Fruit fly (Drosophila melanogaster): ENCODE data around the gene CG44329.

CG44329 gene

DNA sequence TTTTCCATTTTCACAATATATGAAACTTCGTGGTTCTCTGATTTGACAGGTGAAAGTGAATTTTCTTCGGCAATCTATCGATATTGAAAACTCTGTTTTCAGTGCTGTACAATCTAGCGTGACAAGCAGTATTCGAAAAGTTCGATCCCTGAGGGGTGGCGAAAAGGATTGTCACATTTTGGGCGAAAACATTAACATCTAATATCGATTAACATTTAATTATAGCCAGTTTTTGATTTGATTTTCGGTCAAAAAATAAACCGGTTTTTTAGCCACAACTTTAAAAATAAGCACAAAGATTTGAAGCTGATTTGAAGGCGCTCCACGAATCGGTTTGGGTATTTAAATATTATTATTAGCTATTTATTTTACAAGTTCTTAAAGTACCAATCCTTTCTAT lies at the start of gene CG44329:
Gene CG44329, minus strand, starts transcription at position 101 of the 400 bp plus-strand sequence.
- TF ChIP-seq Jra (GFP tag; optimal IDR thresholded peaks at IDR 0.05), result no peak
- no peak for TF ChIP-seq Mio (GFP tag; optimal IDR thresholded peaks at IDR 0.05)
- no peak for TF ChIP-seq CG9705 (GFP tag; optimal IDR thresholded peaks at IDR 0.05)
- TF ChIP-seq Hnf4 (GFP tag; optimal IDR thresholded peaks at IDR 0.05), result no peak
- TF ChIP-seq psq (GFP tag; optimal IDR thresholded peaks at IDR 0.05), result no peak
- TF ChIP-seq CrebA (GFP tag; optimal IDR thresholded peaks at IDR 0.05; ENCODE audit: borderline replicate concordance), result no peak

dm6 chrX:5853461-5853860 lies 40.7 kb upstream of the CG44329 start, which contains the start of gene CG43136:
CG43136 (plus strand) TSS chrX:5853761.
- TF ChIP-seq rgr (GFP tag; optimal IDR thresholded peaks at IDR 0.05) (no peak), N (GFP tag; optimal IDR thresholded peaks at IDR 0.05) (no peak), woc (GFP tag; optimal IDR thresholded peaks at IDR 0.05) (no peak), HLH106 (tag; optimal IDR thresholded peaks at IDR 0.05) (no peak)

- no peak for TF ChIP-seq Vsx2 (GFP tag; optimal IDR thresholded peaks at IDR 0.05; ENCODE audit: partially characterized antibody)
- TF ChIP-seq Rel (GFP tag; optimal IDR thresholded peaks at IDR 0.05), result no peak
- no peak for TF ChIP-seq Rel (tag; optimal IDR thresholded peaks at IDR 0.05)
- TF ChIP-seq usp (GFP tag; optimal IDR thresholded peaks at IDR 0.05), result no peak
- no peak for TF ChIP-seq h (GFP tag; optimal IDR thresholded peaks at IDR 0.05)
- no peak for TF ChIP-seq tai (GFP tag; optimal IDR thresholded peaks at IDR 0.05)
- TF ChIP-seq lola (GFP tag; optimal IDR thresholded peaks at IDR 0.05), result no peak
- no peak for TF ChIP-seq Sp1 (GFP tag; optimal IDR thresholded peaks at IDR 0.05)
- TF ChIP-seq dl (GFP tag; optimal IDR thresholded peaks at IDR 0.05; ENCODE audit: insufficient read depth in 1 of 2, partially characterized antibody in 2 of 2), result no peak
- TF ChIP-seq Dfd (GFP tag; optimal IDR thresholded peaks at IDR 0.05), result no peak
- no peak for TF ChIP-seq GATAd (GFP tag; optimal IDR thresholded peaks at IDR 0.05)
- TF ChIP-seq HLH106 (tag; optimal IDR thresholded peaks at IDR 0.05), result no peak
- no peak for TF ChIP-seq Dif (GFP tag; optimal IDR thresholded peaks at IDR 0.05; ENCODE audit: partially characterized antibody)
- TF ChIP-seq CG32264 (GFP tag; optimal IDR thresholded peaks at IDR 0.05), result no peak
- TF ChIP-seq dsf (GFP tag; optimal IDR thresholded peaks at IDR 0.05; ENCODE audit: borderline replicate concordance), result no peak
- no peak for TF ChIP-seq fru (GFP tag; optimal IDR thresholded peaks at IDR 0.05)
- no peak for TF ChIP-seq CrebA (GFP tag; optimal IDR thresholded peaks at IDR 0.05; ENCODE audit: borderline replicate concordance)
- no peak for TF ChIP-seq Hr78 (GFP tag; optimal IDR thresholded peaks at IDR 0.05)
- no peak for TF ChIP-seq pan (optimal IDR thresholded peaks at IDR 0.05)
- TF ChIP-seq woc (GFP tag; optimal IDR thresholded peaks at IDR 0.05), result no peak
These were observed 39.9 kb upstream of the CG44329 start for dm6 chrX:5852677-5853076.

DNA sequence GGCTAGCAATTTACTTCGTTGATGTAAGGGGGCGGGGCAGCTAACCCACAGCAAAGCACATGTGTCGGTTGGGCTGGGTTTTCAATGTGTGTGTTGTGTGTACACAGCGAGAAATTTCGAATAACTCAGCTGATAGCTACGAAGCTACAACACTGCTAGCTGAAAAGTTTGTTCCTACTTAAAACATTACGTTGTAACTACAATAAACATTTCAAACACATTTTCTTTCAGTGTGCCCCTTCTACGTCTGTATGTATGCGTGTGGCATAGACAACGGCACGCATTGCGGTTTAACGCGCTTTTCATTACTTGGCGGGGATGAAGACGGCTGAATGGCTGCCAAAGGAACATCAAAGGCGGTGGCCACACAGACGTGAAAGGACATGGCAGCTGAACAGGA lies 34.8 kb upstream of the CG44329 start:
- no peak for TF ChIP-seq CG9705 (GFP tag; optimal IDR thresholded peaks at IDR 0.05)
- TF ChIP-seq fru (GFP tag; optimal IDR thresholded peaks at IDR 0.05), result no peak

DNA sequence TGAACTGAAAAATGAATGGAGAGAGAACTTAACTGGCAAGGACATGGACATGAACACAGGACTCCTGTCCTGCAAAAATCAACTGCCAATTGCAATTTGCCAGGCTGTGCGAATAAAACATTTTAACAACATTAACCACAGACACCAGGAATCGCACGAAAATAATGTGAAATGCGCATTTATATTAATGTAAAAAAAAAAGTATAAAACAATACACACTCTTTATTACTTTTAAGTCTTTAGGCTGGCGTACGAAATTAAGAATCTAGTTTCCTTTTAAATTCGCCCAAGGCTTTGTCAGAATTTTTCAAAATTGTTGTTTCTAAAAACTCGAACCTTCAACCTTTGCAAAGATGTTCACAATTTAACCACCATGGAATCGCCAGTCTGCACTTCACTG lies 32.2 kb upstream of the CG44329 start, which contains the start of gene CG12729:
Gene CG12729, plus strand, starts transcription at position 301 of the 400 bp plus-strand sequence.
- no peak for TF ChIP-seq Hnf4 (GFP tag; optimal IDR thresholded peaks at IDR 0.05)
- TF ChIP-seq Dif (GFP tag; optimal IDR thresholded peaks at IDR 0.05; ENCODE audit: partially characterized antibody), result no peak
- TF ChIP-seq GATAd (GFP tag; optimal IDR thresholded peaks at IDR 0.05), result no peak
- no peak for TF ChIP-seq CrebA (GFP tag; optimal IDR thresholded peaks at IDR 0.05; ENCODE audit: borderline replicate concordance)
- no peak for TF ChIP-seq rgr (GFP tag; optimal IDR thresholded peaks at IDR 0.05)
- no peak for TF ChIP-seq Mio (GFP tag; optimal IDR thresholded peaks at IDR 0.05)
- TF ChIP-seq dsf (GFP tag; optimal IDR thresholded peaks at IDR 0.05; ENCODE audit: borderline replicate concordance), result no peak
- no peak for TF ChIP-seq Abd-B (GFP tag; optimal IDR thresholded peaks at IDR 0.05)
- no peak for TF ChIP-seq br (GFP tag; optimal IDR thresholded peaks at IDR 0.05)
- no peak for TF ChIP-seq foxo (GFP tag; optimal IDR thresholded peaks at IDR 0.05)
- TF ChIP-seq tai (GFP tag; optimal IDR thresholded peaks at IDR 0.05), result no peak
- no peak for TF ChIP-seq pan (optimal IDR thresholded peaks at IDR 0.05)
- no peak for TF ChIP-seq ey (GFP tag; optimal IDR thresholded peaks at IDR 0.05)
- TF ChIP-seq woc (GFP tag; optimal IDR thresholded peaks at IDR 0.05), result no peak
- TF ChIP-seq Jra (GFP tag; optimal IDR thresholded peaks at IDR 0.05), result no peak
- no peak for TF ChIP-seq Rel (GFP tag; optimal IDR thresholded peaks at IDR 0.05)
- TF ChIP-seq Rel (tag; optimal IDR thresholded peaks at IDR 0.05), result no peak
- TF ChIP-seq OdsH (GFP tag; optimal IDR thresholded peaks at IDR 0.05), result no peak
- TF ChIP-seq Myc (optimal IDR thresholded peaks at IDR 0.05), result no peak
- TF ChIP-seq psq (GFP tag; optimal IDR thresholded peaks at IDR 0.05), result no peak
- no peak for TF ChIP-seq jim (GFP tag; optimal IDR thresholded peaks at IDR 0.05)

Measured in whole organism, wandering third instar larva.